Fruit fly (Drosophila melanogaster) whole organism, larva: ENCODE data around the gene Taf10b.

Experiments used
- noc ChIP-seq: fragments of 200-800 bp; sonication (Bioruptor generic); optimal IDR thresholded peaks from 3 replicates; lab custom pipeline; 2019; ENCODE audit warnings: missing biosample characterization, mild to moderate bottlenecking, missing genetic modification characterization, moderate library complexity

Gene Taf10b

dm6 chr2L:2724459-2724858 lies 43.2 kb downstream of the Taf10b start:
- no peak for TF ChIP-seq noc (tag; lab: Kevin White, UChicago)

- TF ChIP-seq noc (tag; lab: Kevin White, UChicago), result no peak
Measured at dm6 chr2L:2723100-2723499, 44.5 kb downstream of the Taf10b start.

- TF ChIP-seq noc (tag; lab: Kevin White, UChicago), result no peak
Measured at dm6 chr2L:2721317-2721716, 46.3 kb downstream of the Taf10b start.

dm6 chr2L:2720368-2720767 lies 47.3 kb downstream of the Taf10b start:
- no peak for TF ChIP-seq noc (tag; lab: Kevin White, UChicago)
